Fruit fly (Drosophila melanogaster) whole organism, embryonic: ENCODE data around the gene Desi.

Experiments
- CG2120 ChIP-seq: fragments of 200-800 bp; sonication (Bioruptor generic); optimal IDR thresholded peaks from 3 replicates; lab custom pipeline; 2016; ENCODE audit warnings: missing biosample characterization, missing genetic modification characterization
- danr ChIP-seq: fragments of 200-800 bp; sonication (Bioruptor generic); IDR thresholded peaks from 2 replicates; pipeline ENCODE4 v1.3.6; 2022; ENCODE audit warnings: missing biosample characterization, missing genetic modification characterization

DNA sequence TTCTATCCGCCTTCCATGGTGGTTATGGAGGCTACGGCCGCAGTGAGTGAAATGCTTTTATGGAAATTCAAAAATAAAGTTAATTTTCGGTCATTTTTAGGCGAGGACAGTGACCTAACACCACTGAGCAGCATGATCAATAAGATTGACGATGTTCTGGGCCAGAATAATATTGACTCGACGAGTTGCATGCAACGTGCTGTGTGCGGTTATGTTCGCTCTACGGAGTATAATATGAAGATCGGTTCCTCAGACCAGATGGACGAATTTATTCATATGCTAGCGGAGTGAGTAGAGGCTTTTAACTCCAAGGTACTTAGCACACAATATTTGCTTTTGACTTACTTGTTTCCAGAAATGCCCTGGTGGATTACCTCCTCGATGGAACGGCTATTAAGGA is 792 bp downstream of the Desi start:
- TF ChIP-seq danr (GFP tag; lab: Robert Waterston, UW) (no peak), CG2120 (no peak)
